Fruit fly (Drosophila melanogaster): ENCODE data around the gene CG32228.
A peak's percentile ranks its signal among the peaks of the same experiment; 100 is the strongest.

The CG32228 gene

DNA sequence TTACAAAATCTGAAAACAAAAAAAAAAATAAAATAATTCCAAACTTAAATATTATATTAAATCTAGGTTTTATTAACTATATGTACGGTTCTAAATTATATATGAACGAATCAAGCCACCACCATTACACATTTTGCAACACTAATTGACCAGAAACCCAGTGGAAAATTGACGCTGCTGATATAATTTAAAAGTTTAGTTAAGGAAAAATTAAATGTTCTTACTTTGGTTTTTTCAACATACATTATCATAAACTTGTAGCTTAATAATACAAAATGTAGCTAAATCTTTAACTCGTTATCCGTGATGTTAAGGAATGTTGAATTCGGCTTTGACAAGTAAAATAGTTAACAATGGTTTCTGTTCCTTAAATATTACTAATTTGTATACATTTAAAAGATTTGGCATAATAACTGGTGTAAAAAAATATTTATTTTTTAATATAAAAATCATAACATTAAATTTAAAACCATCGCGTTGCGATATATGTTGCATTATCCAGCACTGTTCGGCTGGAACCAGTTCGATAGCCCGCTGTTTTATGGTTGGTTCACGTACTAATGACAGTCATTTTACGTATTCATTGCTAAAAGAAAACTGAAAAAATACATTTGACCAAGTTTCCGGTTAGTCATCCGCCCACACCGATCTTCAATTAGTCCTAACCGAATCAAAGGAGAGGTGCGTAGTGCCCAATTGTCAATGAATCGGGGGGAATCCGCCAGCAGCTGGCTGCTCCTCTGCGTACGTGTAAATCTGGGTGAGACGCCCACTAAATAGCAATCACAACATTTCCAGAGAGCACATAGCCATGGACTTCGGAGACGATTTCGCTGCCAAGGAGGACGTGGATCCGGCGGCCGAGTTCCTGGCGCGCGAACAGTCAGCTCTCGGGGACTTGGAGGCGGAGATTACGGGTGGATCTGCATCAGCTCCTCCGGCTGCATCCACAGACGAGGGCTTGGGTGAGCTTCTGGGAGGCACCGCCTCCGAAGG is 23.3 kb upstream of the CG32228 start (continued):
- TF ChIP-seq svp (GFP tag) (peak; percentile 74), CG9139 (GFP tag; optimal IDR thresholded peaks at IDR 0.05) (peak; percentile 20), fd59A (GFP tag; optimal IDR thresholded peaks at IDR 0.05) (peak; percentile 7), Lpt (GFP tag; optimal IDR thresholded peaks at IDR 0.05) (no peak), fkh (GFP tag; optimal IDR thresholded peaks at IDR 0.05) (no peak), esn (GFP tag; optimal IDR thresholded peaks at IDR 0.05) (peak; percentile 69), Blimp-1 (GFP tag; optimal IDR thresholded peaks at IDR 0.05) (no peak), CG4318 (GFP tag; optimal IDR thresholded peaks at IDR 0.05) (peak; percentile 55), ss (GFP tag; optimal IDR thresholded peaks at IDR 0.05) (peak in 1 of 2 experiments; percentile 52), CG8119 (GFP tag; IDR thresholded peaks at IDR 0.05) (peak; percentile 58; the same call in 2 of the 3 replicates)

DNA sequence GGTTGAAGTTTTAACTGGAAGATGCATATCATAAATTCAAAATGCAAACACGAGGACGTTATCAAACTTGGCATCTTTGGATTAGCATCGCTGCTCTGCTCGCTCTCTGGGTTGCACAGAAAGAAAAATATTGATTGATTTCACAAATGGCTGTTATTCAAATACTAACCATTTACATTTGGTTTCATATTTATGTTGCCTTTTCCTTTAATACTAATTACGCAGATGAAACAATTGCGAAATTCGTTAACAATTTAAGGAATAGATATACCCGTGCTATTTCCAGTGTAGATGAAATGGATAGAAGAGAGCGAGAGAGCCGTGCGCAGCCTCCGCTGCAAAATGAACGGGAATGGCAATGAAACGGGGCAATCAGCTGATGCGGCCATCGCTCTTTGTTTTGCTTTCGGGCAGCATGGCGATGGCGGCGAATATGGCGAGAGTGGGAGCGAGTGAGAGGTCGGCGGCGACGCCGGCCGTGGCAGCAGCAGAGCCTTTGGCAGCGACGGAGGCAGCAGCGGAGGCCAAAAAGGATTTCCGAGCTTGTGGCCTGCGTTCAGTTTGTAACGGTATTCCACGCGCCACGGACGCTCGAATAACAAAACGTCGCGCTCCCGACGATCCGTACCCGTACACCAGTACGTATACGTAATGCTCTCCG is 18.0 kb upstream of the CG32228 start, which contains the start of gene rdgC:
Gene rdgC, plus strand, starts transcription at position 568 of the 661 bp plus-strand sequence.
- TF ChIP-seq Hr38 (GFP tag; optimal IDR thresholded peaks at IDR 0.05) (peak; percentile 2), CG6276 (GFP tag; optimal IDR thresholded peaks at IDR 0.05) (peak; percentile 88), fkh (GFP tag; optimal IDR thresholded peaks at IDR 0.05) (peak; percentile 65), Eip78C (GFP tag) (peak; percentile 97), salr (GFP tag; optimal IDR thresholded peaks at IDR 0.05) (peak; percentile 84 to 86), CG6808 (GFP tag; optimal IDR thresholded peaks at IDR 0.05) (peak; percentile 85), eg (GFP tag; IDR thresholded peaks at IDR 0.05) (peak; percentile 97), Hr39 (GFP tag; optimal IDR thresholded peaks at IDR 0.05) (peak; percentile 90), dsx (GFP tag; optimal IDR thresholded peaks at IDR 0.05; ENCODE audit: poor library complexity, severe bottlenecking) (peak; percentile 88), Ets21C (GFP tag; optimal IDR thresholded peaks at IDR 0.05) (peak; percentile 82), vri (GFP tag; optimal IDR thresholded peaks at IDR 0.05) (peak; percentile 76), CG31627 (GFP tag; optimal IDR thresholded peaks at IDR 0.05) (peak; percentile 91), CG10631 (GFP tag; optimal IDR thresholded peaks at IDR 0.05) (peak; percentile 88), acj6 (GFP tag; optimal IDR thresholded peaks at IDR 0.05) (peak; percentile 92), Hr4 (GFP tag; optimal IDR thresholded peaks at IDR 0.05) (peak; percentile 95), Sox14 (GFP tag; optimal IDR thresholded peaks at IDR 0.05) (peak; percentile 90), CG6163 (GFP tag; IDR thresholded peaks at IDR 0.05) (peak; percentile 96), ss (GFP tag; optimal IDR thresholded peaks at IDR 0.05) (peak; percentile 72 to 84), achi (GFP tag; optimal IDR thresholded peaks at IDR 0.05) (peak; percentile 89), Sox102F (GFP tag; optimal IDR thresholded peaks at IDR 0.05) (peak; percentile 88), CG9139 (GFP tag; optimal IDR thresholded peaks at IDR 0.05) (peak; percentile 64), CG1621 (tag; optimal IDR thresholded peaks at IDR 0.05) (peak; percentile 90), topi (GFP tag; optimal IDR thresholded peaks at IDR 0.05) (peak; percentile 92), CG16779 (tag; optimal IDR thresholded peaks at IDR 0.05) (peak; percentile 79), CG11294 (GFP tag; IDR thresholded peaks at IDR 0.05) (peak; percentile 94), fd85E (GFP tag; optimal IDR thresholded peaks at IDR 0.05) (peak; percentile 59), CG8632 (GFP tag; optimal IDR thresholded peaks at IDR 0.05) (peak; percentile 86), spab (GFP tag; optimal IDR thresholded peaks at IDR 0.05) (peak; percentile 84), CG11762 (GFP tag; optimal IDR thresholded peaks at IDR 0.05; ENCODE audit: insufficient read depth) (peak; percentile 85), Eip93F (GFP tag; optimal IDR thresholded peaks at IDR 0.05) (peak; percentile 38), svp (GFP tag) (peak; percentile 94), CG8119 (GFP tag; IDR thresholded peaks at IDR 0.05) (peak; percentile 92), CG4318 (GFP tag; optimal IDR thresholded peaks at IDR 0.05) (peak; percentile 83), lz (GFP tag; optimal IDR thresholded peaks at IDR 0.05) (peak; percentile 89), CG10669 (GFP tag; optimal IDR thresholded peaks at IDR 0.05) (peak; percentile 94), dac (GFP tag; optimal IDR thresholded peaks at IDR 0.05) (peak; percentile 76), CG8319 (GFP tag; optimal IDR thresholded peaks at IDR 0.05) (peak; percentile 80), CG15336 (GFP tag; IDR thresholded peaks at IDR 0.05) (peak; percentile 93), Met (GFP tag; optimal IDR thresholded peaks at IDR 0.05) (peak; percentile 84), Sox15 (GFP tag; optimal IDR thresholded peaks at IDR 0.05) (peak; percentile 82), CG3032 (tag; optimal IDR thresholded peaks at IDR 0.05) (peak; percentile 91)
